Fruit fly (Drosophila melanogaster): ENCODE results near the gene Setd3.
A peak's percentile ranks its signal among the peaks of the same experiment; 100 is the strongest.

Gene Setd3

DNA sequence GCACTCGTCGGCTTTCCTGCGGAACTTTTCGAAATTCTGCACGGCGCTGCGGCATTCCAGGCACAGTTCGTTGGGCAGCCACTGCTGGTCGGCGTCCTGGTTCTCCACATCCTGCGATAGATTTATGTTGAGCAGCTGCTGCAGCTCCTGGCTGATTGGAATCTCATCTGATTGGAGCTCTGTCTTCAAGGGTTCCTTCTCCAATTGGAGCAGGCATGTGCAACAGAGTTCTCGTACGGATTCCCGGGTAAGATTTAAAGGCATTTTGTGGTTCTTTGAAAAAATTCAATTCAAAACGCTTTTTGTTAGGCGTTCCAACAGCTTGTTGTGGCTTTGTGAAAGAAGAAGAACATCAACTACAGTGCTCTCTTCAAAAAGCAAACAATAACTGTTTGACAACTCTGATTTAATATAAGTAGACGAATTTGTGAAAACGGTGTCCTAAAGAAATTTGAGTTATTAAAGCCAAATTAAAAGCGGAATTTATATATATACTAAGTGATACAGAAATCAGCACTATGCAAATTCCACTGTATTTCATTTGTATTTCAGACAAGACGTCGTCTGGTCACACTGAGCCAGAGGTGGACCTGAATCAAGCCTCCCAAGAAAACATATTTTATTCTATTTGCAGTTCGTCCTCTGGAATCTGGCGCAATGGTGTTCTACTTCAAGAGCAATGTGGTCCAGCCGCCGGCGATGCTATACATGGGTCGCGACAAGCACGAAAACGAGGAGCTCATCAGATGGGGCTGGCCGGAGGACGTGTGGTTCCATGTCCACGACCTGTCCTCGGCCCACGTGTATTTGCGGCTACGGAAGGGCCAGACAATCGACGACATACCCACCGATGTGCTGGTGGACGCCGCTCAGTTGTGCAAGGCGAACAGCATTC lies 45.0 kb upstream of the Setd3 start, which contains the start of the genes CG3032 and CG4593 (continued):
- peak; percentile 78 for TF ChIP-seq HmgZ (tag; optimal IDR thresholded peaks at IDR 0.05)
- peak; percentile 66 for TF ChIP-seq CG4424 (GFP tag; optimal IDR thresholded peaks at IDR 0.05)
- TF ChIP-seq fd64A (GFP tag; optimal IDR thresholded peaks at IDR 0.05): no peak
- TF ChIP-seq CG2129 (GFP tag; IDR thresholded peaks at IDR 0.05; ENCODE audit: partially characterized antibody): no peak
- TF ChIP-seq CG8944 (GFP tag; optimal IDR thresholded peaks at IDR 0.05): peak; percentile 67
- peak; percentile 19 for TF ChIP-seq wek (GFP tag; optimal IDR thresholded peaks at IDR 0.05)
- peak; percentile 89 for TF ChIP-seq Gug (GFP tag; IDR thresholded peaks at IDR 0.05)
- TF ChIP-seq Hr3 (GFP tag; optimal IDR thresholded peaks at IDR 0.05): peak; percentile 77
- TF ChIP-seq pita (GFP tag; optimal IDR thresholded peaks at IDR 0.05): no peak
- peak; percentile 62 for TF ChIP-seq Side (GFP tag; optimal IDR thresholded peaks at IDR 0.05)
- peak; percentile 72 for TF ChIP-seq chn (GFP tag; optimal IDR thresholded peaks at IDR 0.05)
- TF ChIP-seq vvl (GFP tag; IDR thresholded peaks at IDR 0.05): peak; percentile 93
- TF ChIP-seq CG31388 (GFP tag; optimal IDR thresholded peaks at IDR 0.05): peak; percentile 56
- no peak for TF ChIP-seq CG14860 (GFP tag; IDR thresholded peaks at IDR 0.05; ENCODE audit: partially characterized antibody)
- TF ChIP-seq C15 (GFP tag; IDR thresholded peaks at IDR 0.05): peak; percentile 73; the same call in 2 of the 3 replicates
- TF ChIP-seq CG11085 (GFP tag; IDR thresholded peaks at IDR 0.05): peak; percentile 92
- TF ChIP-seq CG10209 (GFP tag; optimal IDR thresholded peaks at IDR 0.05): peak; percentile 74
- TF ChIP-seq Drgx (GFP tag; IDR thresholded peaks at IDR 0.05): peak; percentile 97
- TF ChIP-seq Mes4 (GFP tag; optimal IDR thresholded peaks at IDR 0.05): peak; percentile 25
- peak; percentile 37 for TF ChIP-seq B-H2 (GFP tag; optimal IDR thresholded peaks at IDR 0.05)
- TF ChIP-seq CG4360 (GFP tag; IDR thresholded peaks at IDR 0.05): no peak
- peak; percentile 80 for TF ChIP-seq Max (GFP tag; optimal IDR thresholded peaks at IDR 0.05)
- peak; percentile 88 for TF ChIP-seq HLH3B (GFP tag; IDR thresholded peaks at IDR 0.05)
- peak; percentile 73 for TF ChIP-seq GATAe (GFP tag; conservative IDR thresholded peaks at IDR 0.05)
- peak; percentile 54 for TF ChIP-seq CG10543 (GFP tag; optimal IDR thresholded peaks at IDR 0.05)
- peak; percentile 66 for TF ChIP-seq ap (GFP tag; IDR thresholded peaks at IDR 0.05)
- peak; percentile 92 for TF ChIP-seq sens (GFP tag)
- peak; percentile 90 for TF ChIP-seq CG4730 (GFP tag; IDR thresholded peaks at IDR 0.05)
- peak; percentile 65 for TF ChIP-seq CHES-1-like (GFP tag; optimal IDR thresholded peaks at IDR 0.05)
- peak; percentile 95 for TF ChIP-seq MBD-R2 (GFP tag; IDR thresholded peaks at IDR 0.05)
- peak; percentile 38 for TF ChIP-seq emc (GFP tag; optimal IDR thresholded peaks at IDR 0.05)
- TF ChIP-seq ato (GFP tag; IDR thresholded peaks at IDR 0.05; ENCODE audit: partially characterized antibody): no peak
- no peak for TF ChIP-seq usp (GFP tag; optimal IDR thresholded peaks at IDR 0.05)
- TF ChIP-seq Asciz (GFP tag; optimal IDR thresholded peaks at IDR 0.05): peak; percentile 37
- peak; percentile 89 for TF ChIP-seq lilli (GFP tag; optimal IDR thresholded peaks at IDR 0.05)
- TF ChIP-seq zen2 (GFP tag; IDR thresholded peaks at IDR 0.05; ENCODE audit: partially characterized antibody): no peak
- peak; percentile 91 for TF ChIP-seq lmd (GFP tag; IDR thresholded peaks at IDR 0.05)
- TF ChIP-seq Vsx1 (GFP tag; optimal IDR thresholded peaks at IDR 0.05): peak; percentile 19
- peak; percentile 81 for TF ChIP-seq pho (GFP tag; optimal IDR thresholded peaks at IDR 0.05)
- peak; percentile 81 for TF ChIP-seq az2 (GFP tag; optimal IDR thresholded peaks at IDR 0.05)
- no peak for TF ChIP-seq HLHmδ (GFP tag; optimal IDR thresholded peaks at IDR 0.05)
- TF ChIP-seq CG10654 (GFP tag; optimal IDR thresholded peaks at IDR 0.05): peak; percentile 69
- TF ChIP-seq her (GFP tag; optimal IDR thresholded peaks at IDR 0.05): peak; percentile 18
- peak; percentile 47 to 79 for TF ChIP-seq bsh (GFP tag; optimal IDR thresholded peaks at IDR 0.05)
- peak; percentile 89 for TF ChIP-seq ci (GFP tag; IDR thresholded peaks at IDR 0.05)
- TF ChIP-seq chinmo (GFP tag; IDR thresholded peaks at IDR 0.05; ENCODE audit: partially characterized antibody): no peak
- peak; percentile 21; the same call in 1 of the 2 replicates for TF ChIP-seq unc-4 (GFP tag; IDR thresholded peaks at IDR 0.05; ENCODE audit: partially characterized antibody)
- TF ChIP-seq CG17361 (GFP tag; IDR thresholded peaks at IDR 0.05): peak; percentile 81
- TF ChIP-seq gcm (GFP tag; optimal IDR thresholded peaks at IDR 0.05): peak; percentile 42
